Comparison of ENCODE assay signal across 3 fruit fly cellular contexts in genomic region chr2L:8001694-8002627, dm6.
TF ChIP-seq lines count a peak whose summit lies in the region.

No protein-coding gene starts in this region.

TF ChIP-seq in whole organism, embryonic, 481 proteins besides CTCF, POLR2A, EP300 and RAD21 (continued from another document and continues in another):
- TF ChIP-seq MTF-1 (GFP tag; optimal IDR thresholded peaks at IDR 0.05; lab: Kevin White, UChicago; ENCODE audit: borderline replicate concordance): no peak
- TF ChIP-seq CG12659 (GFP tag; optimal IDR thresholded peaks at IDR 0.05; lab: Kevin White, UChicago): peak; percentile 93
- TF ChIP-seq CG14441 (GFP tag; IDR thresholded peaks at IDR 0.05; lab: Robert Waterston, UW): peak; percentile 79
- TF ChIP-seq CG8478 (optimal IDR thresholded peaks at IDR 0.05; lab: Kevin White, UChicago): no peak
- TF ChIP-seq Bteb2 (GFP tag; optimal IDR thresholded peaks at IDR 0.05; lab: Kevin White, UChicago): peak; percentile 76
- TF ChIP-seq tap (tag; optimal IDR thresholded peaks at IDR 0.05; lab: Kevin White, UChicago): peak; percentile 72
- TF ChIP-seq kah (GFP tag; optimal IDR thresholded peaks at IDR 0.05; lab: Kevin White, UChicago): peak; percentile 76
- no peak for TF ChIP-seq knrl (GFP tag; IDR thresholded peaks at IDR 0.05; lab: Robert Waterston, UW; ENCODE audit: partially characterized antibody)
- TF ChIP-seq zfh1 (GFP tag; IDR thresholded peaks at IDR 0.05; lab: Robert Waterston, UW): peak; percentile 76
- peak; percentile 91 for TF ChIP-seq Oli (tag; optimal IDR thresholded peaks at IDR 0.05; lab: Kevin White, UChicago)
- peak; percentile 73 for TF ChIP-seq Fer3 (tag; optimal IDR thresholded peaks at IDR 0.05; lab: Kevin White, UChicago)
- TF ChIP-seq CG18476 (GFP tag; optimal IDR thresholded peaks at IDR 0.05; lab: Kevin White, UChicago): peak; percentile 86
- TF ChIP-seq CG10147 (GFP tag; optimal IDR thresholded peaks at IDR 0.05; lab: Kevin White, UChicago): peak; percentile 91
- peak; percentile 88 for TF ChIP-seq CG10543 (GFP tag; optimal IDR thresholded peaks at IDR 0.05; lab: Kevin White, UChicago)
- no peak for TF ChIP-seq CG16813 (GFP tag; IDR thresholded peaks at IDR 0.05; lab: Robert Waterston, UW; ENCODE audit: partially characterized antibody)
- TF ChIP-seq Chrac-16 (GFP tag; optimal IDR thresholded peaks at IDR 0.05; lab: Kevin White, UChicago): peak; percentile 82
- peak; percentile 42 for TF ChIP-seq CG4282 (GFP tag; optimal IDR thresholded peaks at IDR 0.05; lab: Kevin White, UChicago)
- TF ChIP-seq fd96Cb (tag; optimal IDR thresholded peaks at IDR 0.05; lab: Kevin White, UChicago): peak; percentile 84
- TF ChIP-seq eve (GFP tag; optimal IDR thresholded peaks at IDR 0.05; lab: Kevin White, UChicago): peak in 1 of 2 experiments; percentile 94
- peak; percentile 81 for TF ChIP-seq bab2 (GFP tag; optimal IDR thresholded peaks at IDR 0.05; lab: Kevin White, UChicago)
- peak; percentile 27; the same call in 1 of the 2 replicates for TF ChIP-seq Dip2 (GFP tag; IDR thresholded peaks at IDR 0.05; lab: Robert Waterston, UW)
- peak; percentile 60; the same call in 1 of the 3 replicates for TF ChIP-seq Optix (GFP tag; IDR thresholded peaks at IDR 0.05; lab: Robert Waterston, UW)
- TF ChIP-seq unpg (GFP tag; optimal IDR thresholded peaks at IDR 0.05; lab: Kevin White, UChicago): peak; percentile 84
- no peak for TF ChIP-seq Lpt (GFP tag; optimal IDR thresholded peaks at IDR 0.05; lab: Kevin White, UChicago)
- peak; percentile 77 for TF ChIP-seq D19B (GFP tag; optimal IDR thresholded peaks at IDR 0.05; lab: Kevin White, UChicago)
- TF ChIP-seq BtbVII (GFP tag; optimal IDR thresholded peaks at IDR 0.05; lab: Kevin White, UChicago): peak; percentile 91
- TF ChIP-seq CG14710 (tag; optimal IDR thresholded peaks at IDR 0.05; lab: Kevin White, UChicago): peak; percentile 87
- peak; percentile 84 for TF ChIP-seq dmrt11E (tag; optimal IDR thresholded peaks at IDR 0.05; lab: Kevin White, UChicago)
- peak; percentile 84; the same call in 1 of the 3 replicates for TF ChIP-seq so (GFP tag; IDR thresholded peaks at IDR 0.05; lab: Robert Waterston, UW)
- peak in 1 of 3 experiments; percentile 40 for TF ChIP-seq Stat92E (GFP tag; optimal IDR thresholded peaks at IDR 0.05; lab: Kevin White, UChicago)
- TF ChIP-seq Ravus (GFP tag; IDR thresholded peaks at IDR 0.05; lab: Robert Waterston, UW): peak; percentile 65
- peak; percentile 82 for TF ChIP-seq HmgZ (tag; optimal IDR thresholded peaks at IDR 0.05; lab: Kevin White, UChicago)
- peak; percentile 75 for TF ChIP-seq CG5245 (GFP tag; optimal IDR thresholded peaks at IDR 0.05; lab: Kevin White, UChicago)
- TF ChIP-seq pho (GFP tag; optimal IDR thresholded peaks at IDR 0.05; lab: Kevin White, UChicago): peak; percentile 84
- TF ChIP-seq chinmo (GFP tag; IDR thresholded peaks at IDR 0.05; lab: Robert Waterston, UW; ENCODE audit: partially characterized antibody): peak; percentile 72; the same call in 3 of the 4 replicates
- TF ChIP-seq E2f2 (GFP tag; IDR thresholded peaks at IDR 0.05; lab: Robert Waterston, UW): peak; percentile 71
- peak; percentile 61; the same call in 1 of the 2 replicates for TF ChIP-seq Poxn (GFP tag; IDR thresholded peaks at IDR 0.05; lab: Robert Waterston, UW)
- TF ChIP-seq slp2 (GFP tag; optimal IDR thresholded peaks at IDR 0.05; lab: Kevin White, UChicago): peak; percentile 74
- TF ChIP-seq crol (GFP tag; IDR thresholded peaks at IDR 0.05; lab: Robert Waterston, UW): no peak
- peak; percentile 73 for TF ChIP-seq croc (GFP tag; conservative IDR thresholded peaks at IDR 0.05; lab: Robert Waterston, UW)
- no peak for TF ChIP-seq hbn (GFP tag; IDR thresholded peaks at IDR 0.05; lab: Robert Waterston, UW; ENCODE audit: partially characterized antibody)

TF ChIP-seq in whole organism, prepupa, 60 proteins besides CTCF, POLR2A, EP300 and RAD21 (continued from another document):
- peak; percentile 85 for TF ChIP-seq CG11294 (GFP tag; IDR thresholded peaks at IDR 0.05; lab: Robert Waterston, UW)
- TF ChIP-seq Eip75B (GFP tag; optimal IDR thresholded peaks at IDR 0.05; lab: Kevin White, UChicago): peak; percentile 80
- peak; percentile 48 for TF ChIP-seq fd85E (GFP tag; optimal IDR thresholded peaks at IDR 0.05; lab: Kevin White, UChicago)
- TF ChIP-seq Smox (GFP tag; optimal IDR thresholded peaks at IDR 0.05; lab: Kevin White, UChicago): peak; percentile 84
- TF ChIP-seq CG8119 (GFP tag; IDR thresholded peaks at IDR 0.05; lab: Robert Waterston, UW): peak; percentile 97
- TF ChIP-seq CG15336 (GFP tag; IDR thresholded peaks at IDR 0.05; lab: Robert Waterston, UW): peak; percentile 96
- peak; percentile 89 for TF ChIP-seq pdm3 (GFP tag; optimal IDR thresholded peaks at IDR 0.05; lab: Kevin White, UChicago)
- peak; percentile 78 for TF ChIP-seq spab (GFP tag; optimal IDR thresholded peaks at IDR 0.05; lab: Kevin White, UChicago)
- TF ChIP-seq CG16779 (tag; optimal IDR thresholded peaks at IDR 0.05; lab: Kevin White, UChicago): peak; percentile 65
- peak; percentile 90 for TF ChIP-seq CG10631 (GFP tag; optimal IDR thresholded peaks at IDR 0.05; lab: Kevin White, UChicago)
- peak; percentile 75 for TF ChIP-seq fkh (GFP tag; optimal IDR thresholded peaks at IDR 0.05; lab: Kevin White, UChicago)
- TF ChIP-seq cyc (GFP tag; optimal IDR thresholded peaks at IDR 0.05; lab: Kevin White, UChicago): peak; percentile 73
- TF ChIP-seq CG8632 (GFP tag; optimal IDR thresholded peaks at IDR 0.05; lab: Kevin White, UChicago): peak; percentile 53
- TF ChIP-seq CG6808 (GFP tag; optimal IDR thresholded peaks at IDR 0.05; lab: Kevin White, UChicago): peak; percentile 81
- peak; percentile 79 for TF ChIP-seq CG7368 (GFP tag; optimal IDR thresholded peaks at IDR 0.05; lab: Kevin White, UChicago)
- TF ChIP-seq fd59A (GFP tag; optimal IDR thresholded peaks at IDR 0.05; lab: Kevin White, UChicago): peak; percentile 79
- peak; percentile 65 to 96 for TF ChIP-seq salr (GFP tag; optimal IDR thresholded peaks at IDR 0.05; lab: Kevin White, UChicago)
- TF ChIP-seq vri (GFP tag; optimal IDR thresholded peaks at IDR 0.05; lab: Kevin White, UChicago): peak; percentile 70
- TF ChIP-seq Eip93F (GFP tag; optimal IDR thresholded peaks at IDR 0.05; lab: Kevin White, UChicago): no peak
- TF ChIP-seq lz (GFP tag; optimal IDR thresholded peaks at IDR 0.05; lab: Kevin White, UChicago): peak; percentile 81
- TF ChIP-seq dac (GFP tag; optimal IDR thresholded peaks at IDR 0.05; lab: Kevin White, UChicago): peak; percentile 86
- TF ChIP-seq CG32006 (GFP tag; optimal IDR thresholded peaks at IDR 0.05; lab: Kevin White, UChicago): peak; percentile 96
- TF ChIP-seq Sox14 (GFP tag; optimal IDR thresholded peaks at IDR 0.05; lab: Kevin White, UChicago): peak; percentile 92
- peak; percentile 83 for TF ChIP-seq topi (GFP tag; optimal IDR thresholded peaks at IDR 0.05; lab: Kevin White, UChicago)
- TF ChIP-seq net (GFP tag; optimal IDR thresholded peaks at IDR 0.05; lab: Kevin White, UChicago): peak; percentile 92
- peak; percentile 93 for TF ChIP-seq CG6276 (GFP tag; optimal IDR thresholded peaks at IDR 0.05; lab: Kevin White, UChicago)
- TF ChIP-seq CG9139 (GFP tag; optimal IDR thresholded peaks at IDR 0.05; lab: Kevin White, UChicago): peak; percentile 62
- TF ChIP-seq Blimp-1 (GFP tag; optimal IDR thresholded peaks at IDR 0.05; lab: Kevin White, UChicago): peak; percentile 41
- TF ChIP-seq OdsH (GFP tag; optimal IDR thresholded peaks at IDR 0.05; lab: Kevin White, UChicago): peak; percentile 91
- peak; percentile 82 for TF ChIP-seq CG34406 (GFP tag; optimal IDR thresholded peaks at IDR 0.05; lab: Kevin White, UChicago)
- TF ChIP-seq Sox15 (GFP tag; optimal IDR thresholded peaks at IDR 0.05; lab: Kevin White, UChicago): peak; percentile 65
- no peak for TF ChIP-seq Hr38 (GFP tag; optimal IDR thresholded peaks at IDR 0.05; lab: Kevin White, UChicago)
- TF ChIP-seq CG6163 (GFP tag; IDR thresholded peaks at IDR 0.05; lab: Robert Waterston, UW): peak; percentile 81
- peak; percentile 91 for TF ChIP-seq Gug (GFP tag; IDR thresholded peaks at IDR 0.05; lab: Robert Waterston, UW)
- peak; percentile 90 for TF ChIP-seq Met (GFP tag; optimal IDR thresholded peaks at IDR 0.05; lab: Kevin White, UChicago)
- TF ChIP-seq acj6 (GFP tag; optimal IDR thresholded peaks at IDR 0.05; lab: Kevin White, UChicago): peak; percentile 84
- peak; percentile 71 for TF ChIP-seq CG1621 (tag; optimal IDR thresholded peaks at IDR 0.05; lab: Kevin White, UChicago)
- peak; percentile 91 for TF ChIP-seq achi (GFP tag; optimal IDR thresholded peaks at IDR 0.05; lab: Kevin White, UChicago)
- TF ChIP-seq svp (GFP tag; lab: Kevin White, UChicago): peak; percentile 97
- TF ChIP-seq CG11902 (GFP tag; optimal IDR thresholded peaks at IDR 0.05; lab: Kevin White, UChicago): peak; percentile 47
- TF ChIP-seq eg (GFP tag; IDR thresholded peaks at IDR 0.05; lab: Robert Waterston, UW): peak; percentile 92

TF ChIP-seq in whole organism, wandering third instar larva, 38 proteins besides CTCF, POLR2A, EP300 and RAD21 (continued from another document):
- TF ChIP-seq foxo (GFP tag; optimal IDR thresholded peaks at IDR 0.05; lab: Kevin White, UChicago) (peak in 1 of 2 experiments; percentile 80), Jra (GFP tag; optimal IDR thresholded peaks at IDR 0.05; lab: Kevin White, UChicago) (peak; percentile 21), usp (GFP tag; optimal IDR thresholded peaks at IDR 0.05; lab: Kevin White, UChicago) (no peak), Myc (optimal IDR thresholded peaks at IDR 0.05; lab: Kevin White, UChicago) (no peak), Hr83 (GFP tag; optimal IDR thresholded peaks at IDR 0.05; lab: Kevin White, UChicago; ENCODE audit: poor library complexity, severe bottlenecking) (no peak), woc (GFP tag; optimal IDR thresholded peaks at IDR 0.05; lab: Kevin White, UChicago) (peak; percentile 55), dsf (GFP tag; optimal IDR thresholded peaks at IDR 0.05; lab: Kevin White, UChicago; ENCODE audit: borderline replicate concordance) (no peak), Rel (GFP tag; optimal IDR thresholded peaks at IDR 0.05; lab: Kevin White, UChicago) (no peak), Rel (tag; optimal IDR thresholded peaks at IDR 0.05; lab: Kevin White, UChicago) (peak; percentile 5), Hnf4 (GFP tag; optimal IDR thresholded peaks at IDR 0.05; lab: Kevin White, UChicago) (peak; percentile 12), Hr78 (GFP tag; optimal IDR thresholded peaks at IDR 0.05; lab: Kevin White, UChicago) (no peak), br (GFP tag; optimal IDR thresholded peaks at IDR 0.05; lab: Kevin White, UChicago) (peak; percentile 82), Dif (GFP tag; optimal IDR thresholded peaks at IDR 0.05; lab: Kevin White, UChicago; ENCODE audit: partially characterized antibody) (no peak), sv (GFP tag; optimal IDR thresholded peaks at IDR 0.05; lab: Kevin White, UChicago) (peak; percentile 89), Vsx2 (GFP tag; optimal IDR thresholded peaks at IDR 0.05; lab: Kevin White, UChicago; ENCODE audit: partially characterized antibody) (no peak)
